Fruit fly (Drosophila melanogaster) whole organism, prepupa: Measurements from ENCODE around the gene Ir94e.

ENCODE experiments used
- CG10631 ChIP-seq: fragments of 200-800 bp; sonication (Bioruptor generic); optimal IDR thresholded peaks from 2 replicates; lab custom pipeline; 2016; ENCODE audit warnings: missing biosample characterization, missing genetic modification characterization
- CG11294 ChIP-seq: fragments of 200-800 bp; sonication (Bioruptor generic); IDR thresholded peaks from 2 replicates; pipeline ENCODE4 v1.3.6; 2022; ENCODE audit warnings: missing biosample characterization, missing genetic modification characterization
- CG11762 ChIP-seq: fragments of 200-800 bp; sonication (Bioruptor generic); optimal IDR thresholded peaks from 3 replicates; lab custom pipeline; 2016; ENCODE audit warnings: missing biosample characterization, missing genetic modification characterization; ENCODE audit not compliant: insufficient read depth
- CG11902 ChIP-seq: fragments of 200-800 bp; sonication (Bioruptor generic); optimal IDR thresholded peaks from 3 replicates; lab custom pipeline; 2016; ENCODE audit warnings: missing biosample characterization, missing genetic modification characterization
- CG15336 ChIP-seq: fragments of 200-800 bp; sonication (Bioruptor generic); IDR thresholded peaks from 2 replicates; pipeline ENCODE4 v1.3.6; 2022; ENCODE audit warnings: missing biosample characterization, missing genetic modification characterization
- CG1621 ChIP-seq: fragments of 200-800 bp; sonication (Bioruptor generic); optimal IDR thresholded peaks from 3 replicates; lab custom pipeline; 2018; ENCODE audit warnings: missing biosample characterization, mild to moderate bottlenecking, missing genetic modification characterization
- CG31627 ChIP-seq: fragments of 200-800 bp; sonication (Bioruptor generic); optimal IDR thresholded peaks from 3 replicates; lab custom pipeline; 2016; ENCODE audit warnings: missing biosample characterization, missing genetic modification characterization
- CG32006 ChIP-seq: fragments of 200-800 bp; sonication (Bioruptor generic); optimal IDR thresholded peaks from 3 replicates; lab custom pipeline; 2017; ENCODE audit warnings: missing biosample characterization, mild to moderate bottlenecking, missing genetic modification characterization
- CG3919 ChIP-seq: fragments of 200-800 bp; sonication (Bioruptor generic); optimal IDR thresholded peaks from 3 replicates; lab custom pipeline; 2016; ENCODE audit warnings: missing biosample characterization, missing genetic modification characterization
- CG4318 ChIP-seq: fragments of 200-800 bp; sonication (Bioruptor generic); optimal IDR thresholded peaks from 3 replicates; lab custom pipeline; 2017; ENCODE audit warnings: missing biosample characterization, mild to moderate bottlenecking, missing genetic modification characterization
- CG6163 ChIP-seq: fragments of 200-800 bp; sonication (Bioruptor generic); IDR thresholded peaks from 3 replicates; pipeline ENCODE4 v1.3.6; 2022; ENCODE audit warnings: missing biosample characterization, missing genetic modification characterization
- CG6276 ChIP-seq: fragments of 200-800 bp; sonication (Bioruptor generic); optimal IDR thresholded peaks from 2 replicates; lab custom pipeline; 2017; ENCODE audit warnings: missing biosample characterization, mild to moderate bottlenecking, missing genetic modification characterization
- CG6792 ChIP-seq: fragments of 200-800 bp; sonication (Bioruptor generic); optimal IDR thresholded peaks from 3 replicates; lab custom pipeline; 2016; ENCODE audit warnings: missing biosample characterization, missing genetic modification characterization
- CG6854 ChIP-seq: fragments of 200-800 bp; sonication (Bioruptor generic); optimal IDR thresholded peaks from 2 replicates; lab custom pipeline; 2017; ENCODE audit warnings: missing biosample characterization, mild to moderate bottlenecking, missing genetic modification characterization
- CG7368 ChIP-seq: fragments of 200-800 bp; sonication (Bioruptor generic); optimal IDR thresholded peaks from 3 replicates; lab custom pipeline; 2016; ENCODE audit warnings: missing biosample characterization, missing genetic modification characterization
- CG8119 ChIP-seq: fragments of 200-800 bp; sonication (Bioruptor generic); IDR thresholded peaks from 3 replicates; pipeline ENCODE4 v1.3.6; 2022; ENCODE audit warnings: missing biosample characterization, missing genetic modification characterization
- CG8319 ChIP-seq: fragments of 200-800 bp; sonication (Bioruptor generic); optimal IDR thresholded peaks from 3 replicates; lab custom pipeline; 2016; ENCODE audit warnings: missing biosample characterization, missing genetic modification characterization
- CG8632 ChIP-seq: fragments of 200-800 bp; sonication (Bioruptor generic); optimal IDR thresholded peaks from 3 replicates; lab custom pipeline; 2016; ENCODE audit warnings: missing biosample characterization, missing genetic modification characterization
- CG9139 ChIP-seq: fragments of 200-800 bp; sonication (Bioruptor generic); optimal IDR thresholded peaks from 3 replicates; lab custom pipeline; 2017; ENCODE audit warnings: missing biosample characterization, mild to moderate bottlenecking, missing genetic modification characterization
- Eip75B ChIP-seq: fragments of 200-800 bp; sonication (Bioruptor generic); optimal IDR thresholded peaks from 3 replicates; lab custom pipeline; 2016; ENCODE audit warnings: missing biosample characterization, missing genetic modification characterization
- Eip78C ChIP-seq: fragments of 200-800 bp; sonication (Bioruptor generic); peaks from one replicate; lab custom pipeline; 2016; ENCODE audit warnings: missing biosample characterization, missing genetic modification characterization
- Eip93F ChIP-seq: fragments of 200-800 bp; sonication (Bioruptor generic); optimal IDR thresholded peaks from 2 replicates; lab custom pipeline; 2016; ENCODE audit warnings: missing biosample characterization, mild to moderate bottlenecking, missing genetic modification characterization
- Ets21C ChIP-seq: fragments of 200-800 bp; sonication (Bioruptor generic); optimal IDR thresholded peaks from 3 replicates; lab custom pipeline; 2016; ENCODE audit warnings: missing biosample characterization, missing genetic modification characterization
- Gug ChIP-seq: fragments of 200-800 bp; sonication (Bioruptor generic); IDR thresholded peaks from 2 replicates; pipeline ENCODE4 v1.3.6; 2022; ENCODE audit warnings: missing biosample characterization, missing genetic modification characterization
- Hr38 ChIP-seq: sonication (Bioruptor generic); optimal IDR thresholded peaks from 2 replicates; lab custom pipeline; 2016; ENCODE audit warnings: missing biosample characterization, missing genetic modification characterization
- Hr39 ChIP-seq: fragments of 200-800 bp; sonication (Bioruptor generic); optimal IDR thresholded peaks from 2 replicates; lab custom pipeline; 2016; ENCODE audit warnings: missing biosample characterization, missing genetic modification characterization
- Hr4 ChIP-seq: fragments of 200-800 bp; sonication (Bioruptor generic); optimal IDR thresholded peaks from 3 replicates; lab custom pipeline; 2016; ENCODE audit warnings: missing biosample characterization, missing genetic modification characterization
- Met ChIP-seq: fragments of 200-800 bp; sonication (Bioruptor generic); optimal IDR thresholded peaks from 3 replicates; lab custom pipeline; 2016; ENCODE audit warnings: missing biosample characterization, missing genetic modification characterization
- OdsH ChIP-seq: fragments of 200-800 bp; sonication (Bioruptor generic); optimal IDR thresholded peaks from 3 replicates; lab custom pipeline; 2016; ENCODE audit warnings: missing biosample characterization, missing genetic modification characterization
- Smox ChIP-seq: fragments of 200-800 bp; sonication (Bioruptor generic); optimal IDR thresholded peaks from 3 replicates; lab custom pipeline; 2016; ENCODE audit warnings: missing biosample characterization, missing genetic modification characterization
- Sox14 ChIP-seq: fragments of 200-800 bp; sonication (Bioruptor generic); optimal IDR thresholded peaks from 3 replicates; lab custom pipeline; 2016; ENCODE audit warnings: missing biosample characterization, missing genetic modification characterization
- Sox15 ChIP-seq: fragments of 200-800 bp; sonication (Bioruptor generic); optimal IDR thresholded peaks from 3 replicates; lab custom pipeline; 2016; ENCODE audit warnings: missing biosample characterization, missing genetic modification characterization
- achi ChIP-seq: fragments of 200-800 bp; sonication (Bioruptor generic); optimal IDR thresholded peaks from 3 replicates; lab custom pipeline; 2016; ENCODE audit warnings: missing biosample characterization, missing genetic modification characterization
- cyc ChIP-seq: fragments of 200-800 bp; sonication (Bioruptor generic); optimal IDR thresholded peaks from 3 replicates; lab custom pipeline; 2016; ENCODE audit warnings: missing biosample characterization, missing genetic modification characterization
- dac ChIP-seq: fragments of 200-800 bp; sonication (Bioruptor generic); optimal IDR thresholded peaks from 2 replicates; lab custom pipeline; 2017; ENCODE audit warnings: missing biosample characterization, mild to moderate bottlenecking, missing genetic modification characterization
- eg ChIP-seq: fragments of 200-800 bp; sonication (Bioruptor generic); IDR thresholded peaks from 3 replicates; pipeline ENCODE4 v1.3.6; 2022; ENCODE audit warnings: missing biosample characterization, missing genetic modification characterization
- fd59A ChIP-seq: fragments of 200-800 bp; sonication (Bioruptor generic); optimal IDR thresholded peaks from 2 replicates; lab custom pipeline; 2017; ENCODE audit warnings: missing biosample characterization, mild to moderate bottlenecking, missing genetic modification characterization, missing genetic modification reagents
- fd85E ChIP-seq: fragments of 200-800 bp; sonication (Bioruptor generic); optimal IDR thresholded peaks from 3 replicates; lab custom pipeline; 2016; ENCODE audit warnings: missing biosample characterization, missing genetic modification characterization
- fkh ChIP-seq: fragments of 200-800 bp; sonication (Bioruptor generic); optimal IDR thresholded peaks from 3 replicates; lab custom pipeline; 2017; ENCODE audit warnings: missing biosample characterization, mild to moderate bottlenecking, missing genetic modification characterization, moderate library complexity
- lz ChIP-seq: fragments of 200-800 bp; sonication (Bioruptor generic); optimal IDR thresholded peaks from 3 replicates; lab custom pipeline; 2016; ENCODE audit warnings: missing biosample characterization, missing genetic modification characterization
- net ChIP-seq: fragments of 200-800 bp; sonication (Bioruptor generic); optimal IDR thresholded peaks from 3 replicates; lab custom pipeline; 2016; ENCODE audit warnings: missing biosample characterization, missing genetic modification characterization
- pdm3 ChIP-seq: fragments of 200-800 bp; sonication (Bioruptor generic); optimal IDR thresholded peaks from 3 replicates; lab custom pipeline; 2016; ENCODE audit warnings: missing biosample characterization, missing genetic modification characterization
- salr ChIP-seq, 2 experiments: fragments of 200-800 bp; sonication (Bioruptor generic); optimal IDR thresholded peaks; 3 replicates each; lab custom pipeline; 2016 to 2018; ENCODE audit warnings: missing biosample characterization in 2 of 2, missing genetic modification characterization in 2 of 2, mild to moderate bottlenecking in 1 of 2
- svp ChIP-seq: fragments of 200-800 bp; sonication (Bioruptor generic); peaks from one replicate; lab custom pipeline; 2016; ENCODE audit warnings: missing biosample characterization, missing genetic modification characterization
- topi ChIP-seq: fragments of 200-800 bp; sonication (Bioruptor generic); optimal IDR thresholded peaks from 3 replicates; lab custom pipeline; 2016; ENCODE audit warnings: missing biosample characterization, missing genetic modification characterization

Gene Ir94e

DNA sequence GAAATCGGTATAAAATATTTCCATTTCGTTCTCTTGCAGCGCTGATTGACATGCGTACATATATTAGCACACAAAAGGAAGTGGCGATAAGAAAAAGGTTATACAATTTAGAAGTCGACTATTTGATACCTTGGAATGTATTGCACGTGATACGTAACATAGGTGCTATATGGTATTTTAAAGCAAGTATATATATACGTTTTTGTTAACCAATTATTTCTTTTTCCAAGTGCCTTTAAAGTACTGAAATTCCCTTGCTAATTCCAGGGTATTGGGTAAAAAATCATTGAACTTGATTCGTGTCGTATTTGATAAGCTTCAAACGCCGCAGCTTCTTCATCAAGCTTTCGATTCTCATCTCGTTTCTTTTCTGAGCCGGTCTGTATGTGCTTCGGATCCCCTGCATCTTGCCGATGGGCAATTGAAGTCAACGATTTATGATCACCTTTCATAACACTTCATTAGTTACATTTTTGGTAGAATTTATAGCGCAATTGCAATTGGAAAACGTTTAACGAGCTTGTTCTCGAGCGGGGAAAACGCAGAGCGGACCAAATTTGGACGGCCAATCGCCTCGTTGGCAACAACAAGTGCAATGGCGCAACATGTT lies 41.7 kb upstream of the Ir94e start, which contains the start of gene CG4408 (continued):
- TF ChIP-seq Sox14 (GFP tag; lab: Kevin White, UChicago) (peak; percentile 87), CG9139 (no peak), CG11762 (GFP tag; lab: Kevin White, UChicago) (peak; percentile 55), CG11902 (GFP tag; lab: Kevin White, UChicago) (peak; percentile 58), Ets21C (GFP tag; lab: Kevin White, UChicago) (peak; percentile 88), OdsH (GFP tag; lab: Kevin White, UChicago) (peak; percentile 83), Eip93F (GFP tag; lab: Kevin White, UChicago) (peak; percentile 30), CG6854 (GFP tag; lab: Kevin White, UChicago) (peak; percentile 54), Hr39 (GFP tag; lab: Kevin White, UChicago) (peak; percentile 94)

DNA sequence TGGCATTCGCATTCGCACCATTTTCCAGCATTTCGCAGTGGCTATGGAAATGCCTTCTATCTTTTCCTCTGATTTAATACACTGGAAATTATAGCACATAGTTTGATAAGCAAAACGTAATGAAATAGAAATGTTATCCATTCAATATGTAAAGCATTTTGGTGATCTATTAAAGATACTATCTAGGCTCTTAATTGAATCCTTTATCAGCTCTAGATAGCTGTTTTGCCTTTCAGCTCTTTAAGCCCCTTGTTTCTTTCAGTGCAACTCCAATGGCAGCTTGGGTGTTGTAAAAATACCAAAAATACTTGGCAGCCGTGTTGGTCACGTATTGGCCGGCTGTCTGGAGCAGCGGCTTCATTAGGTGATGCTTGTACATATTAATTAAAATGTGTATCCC lies 40.3 kb upstream of the Ir94e start:
- TF ChIP-seq dac (peak; percentile 53), CG10631 (GFP tag; lab: Kevin White, UChicago) (peak; percentile 14), Sox14 (GFP tag; lab: Kevin White, UChicago) (peak; percentile 3), CG1621 (tag; lab: Kevin White, UChicago) (no peak), CG8632 (GFP tag; lab: Kevin White, UChicago) (no peak), CG15336 (GFP tag; lab: Robert Waterston, UW) (peak; percentile 71), Gug (peak; percentile 30; the same call in 1 of the 2 replicates), Met (no peak), CG11294 (GFP tag; lab: Robert Waterston, UW) (0 out of 2 replicates have a peak, but pooled peaks have one; percentile 24), Hr38 (no peak), eg (GFP tag; lab: Robert Waterston, UW) (peak; percentile 58), CG4318 (GFP tag; lab: Kevin White, UChicago) (peak; percentile 44), CG31627 (GFP tag; lab: Kevin White, UChicago) (no peak), CG3919 (GFP tag; lab: Kevin White, UChicago) (peak; percentile 12), CG6276 (peak; percentile 41), CG11902 (GFP tag; lab: Kevin White, UChicago) (no peak), CG8119 (GFP tag; lab: Robert Waterston, UW) (peak; percentile 65), pdm3 (GFP tag; lab: Kevin White, UChicago) (peak; percentile 39), CG32006 (GFP tag; lab: Kevin White, UChicago) (peak; percentile 68), Eip78C (GFP tag; lab: Kevin White, UChicago) (peak; percentile 56), Hr4 (peak; percentile 75), fd85E (GFP tag; lab: Kevin White, UChicago) (no peak), salr (GFP tag; optimal IDR thresholded peaks at IDR 0.05; lab: Kevin White, UChicago) (peak in 1 of 2 experiments; percentile 19), Eip93F (GFP tag; lab: Kevin White, UChicago) (no peak), CG8319 (GFP tag; lab: Kevin White, UChicago) (no peak), net (GFP tag; lab: Kevin White, UChicago) (peak; percentile 24), Sox15 (GFP tag; lab: Kevin White, UChicago) (no peak), achi (GFP tag; lab: Kevin White, UChicago) (peak; percentile 24), OdsH (GFP tag; lab: Kevin White, UChicago) (peak; percentile 29)

DNA sequence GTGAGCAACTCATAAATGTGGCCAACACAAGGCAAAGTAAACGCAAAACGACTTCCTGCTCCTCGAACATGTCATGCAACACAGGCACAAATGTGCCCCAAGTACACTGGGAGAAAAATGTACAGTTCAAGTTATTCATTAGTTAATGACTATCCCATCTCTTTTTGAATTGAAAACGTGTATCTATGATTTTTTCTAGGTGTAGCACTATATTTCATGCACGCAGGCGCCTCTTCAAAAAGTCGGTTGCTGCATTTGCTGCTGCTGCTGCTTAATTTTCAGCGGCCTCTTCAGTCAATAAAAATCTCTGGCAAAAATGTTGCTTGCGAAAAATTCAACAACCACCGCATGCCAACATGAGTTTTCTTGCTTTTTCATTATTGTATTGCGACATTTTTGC lies 37.8 kb upstream of the Ir94e start:
- TF ChIP-seq CG9139 = no peak
- no peak for TF ChIP-seq topi (GFP tag; lab: Kevin White, UChicago)
- no peak for TF ChIP-seq CG6792 (GFP tag; lab: Kevin White, UChicago)
- no peak for TF ChIP-seq fd59A (GFP tag; lab: Kevin White, UChicago)
- TF ChIP-seq fd85E (GFP tag; lab: Kevin White, UChicago) = no peak
- no peak for TF ChIP-seq CG7368
- no peak for TF ChIP-seq CG6854 (GFP tag; lab: Kevin White, UChicago)
- TF ChIP-seq dac = no peak
- TF ChIP-seq Hr4 = peak; percentile 52
- no peak for TF ChIP-seq Sox14 (GFP tag; lab: Kevin White, UChicago)
- no peak for TF ChIP-seq CG8319 (GFP tag; lab: Kevin White, UChicago)
- no peak for TF ChIP-seq CG11762 (GFP tag; lab: Kevin White, UChicago)
- TF ChIP-seq salr (GFP tag; optimal IDR thresholded peaks at IDR 0.05; lab: Kevin White, UChicago) = no peak
- peak; percentile 39 for TF ChIP-seq Eip78C (GFP tag; lab: Kevin White, UChicago)
- no peak for TF ChIP-seq CG4318 (GFP tag; lab: Kevin White, UChicago)
- TF ChIP-seq fkh (GFP tag; lab: Kevin White, UChicago) = no peak
- no peak for TF ChIP-seq svp (GFP tag; lab: Kevin White, UChicago)
- no peak for TF ChIP-seq Eip93F (GFP tag; lab: Kevin White, UChicago)
- no peak for TF ChIP-seq Eip75B (GFP tag; lab: Kevin White, UChicago)
- TF ChIP-seq CG15336 (GFP tag; lab: Robert Waterston, UW) = peak; percentile 54
- TF ChIP-seq cyc = no peak
- TF ChIP-seq CG8632 (GFP tag; lab: Kevin White, UChicago) = no peak
- TF ChIP-seq CG1621 (tag; lab: Kevin White, UChicago) = no peak
- TF ChIP-seq CG6163 (GFP tag; lab: Robert Waterston, UW) = peak; percentile 64
- no peak for TF ChIP-seq Smox (GFP tag; lab: Kevin White, UChicago)
- TF ChIP-seq CG3919 (GFP tag; lab: Kevin White, UChicago) = no peak
- TF ChIP-seq CG8119 (GFP tag; lab: Robert Waterston, UW) = peak; percentile 34; the same call in 1 of the 3 replicates
- TF ChIP-seq eg (GFP tag; lab: Robert Waterston, UW) = peak; percentile 58; the same call in 1 of the 3 replicates
- no peak for TF ChIP-seq lz
